Worm (Caenorhabditis elegans) whole organism, L4/young adult: ENCODE data around the gene Y46G5A.36.

Source experiments
- W03F9.2 ChIP-seq: fragments of 150-350 bp; optimal IDR thresholded peaks from 2 replicates; lab custom pipeline; 2014; ENCODE audit warnings: missing biosample characterization, missing genetic modification characterization
- him-1 ChIP-seq: sonication (generic microtip); optimal IDR thresholded peaks from 2 replicates; lab custom pipeline; 2016; ENCODE audit warnings: missing genotype, missing genetic modification reagents, missing genetic modification characterization, missing compliant biosample characterization

- TF ChIP-seq W03F9.2 (tag; lab: Kevin White, UChicago) (no peak), him-1 (tag; lab: Kevin White, UChicago) (no peak)
Measured at ce11 chrII:12855900-12856299, 32.4 kb downstream of the Y46G5A.36 start, which contains the start of gene Y46G5A.29.
